Worm (Caenorhabditis elegans) whole organism, L3 larva: ENCODE measurements around the gene D2023.1.
A peak's percentile ranks its signal among the peaks of the same experiment; 100 is the strongest.

Experiments used
- aly-2 ChIP-seq: fragments of 150-350 bp; optimal IDR thresholded peaks from 2 replicates; lab custom pipeline; 2014; ENCODE audit warnings: missing biosample characterization, missing genetic modification characterization
- ama-1 ChIP-seq: fragments of 150-350 bp; optimal IDR thresholded peaks from 2 replicates; lab custom pipeline; 2018
- ceh-82 ChIP-seq: fragments of 150-350 bp; optimal IDR thresholded peaks from 2 replicates; lab custom pipeline; 2014; ENCODE audit warnings: missing biosample characterization, missing genetic modification characterization
- ceh-9 ChIP-seq: sonication (generic microtip); optimal IDR thresholded peaks from 2 replicates; lab custom pipeline; 2018; ENCODE audit warnings: missing biosample characterization, missing genetic modification characterization
- daf-12 ChIP-seq: fragments of 150-350 bp; optimal IDR thresholded peaks from 2 replicates; lab custom pipeline; 2014; ENCODE audit warnings: missing biosample characterization, missing genetic modification reagents, missing genetic modification characterization
- egl-5 ChIP-seq: fragments of 150-350 bp; optimal IDR thresholded peaks from 2 replicates; lab custom pipeline; 2017; ENCODE audit warnings: missing biosample characterization, missing genetic modification reagents, missing genetic modification characterization, inconsistent platforms
- elt-2 ChIP-seq: sonication (generic microtip); optimal IDR thresholded peaks from 2 replicates; lab custom pipeline; 2016; ENCODE audit warnings: missing genetic modification reagents, mild to moderate bottlenecking, missing genetic modification characterization, missing compliant biosample characterization
- fos-1 ChIP-seq: fragments of 150-350 bp; optimal IDR thresholded peaks from 2 replicates; lab custom pipeline; 2014; ENCODE audit warnings: missing biosample characterization, missing genetic modification characterization
- hmg-11 ChIP-seq: sonication (generic microtip); optimal IDR thresholded peaks from 2 replicates; lab custom pipeline; 2016; ENCODE audit warnings: missing genetic modification characterization, missing compliant biosample characterization
- lin-15B ChIP-seq: fragments of 150-350 bp; optimal IDR thresholded peaks from 2 replicates; lab custom pipeline; 2014; ENCODE audit warnings: missing biosample characterization, missing genetic modification characterization
- lin-39 ChIP-seq: fragments of 150-350 bp; optimal IDR thresholded peaks from 2 replicates; lab custom pipeline; 2018; ENCODE audit warnings: missing biosample characterization, missing genetic modification reagents, missing genetic modification characterization
- lsy-12 ChIP-seq: sonication (generic microtip); optimal IDR thresholded peaks from 2 replicates; lab custom pipeline; 2016; ENCODE audit warnings: mild to moderate bottlenecking, missing genetic modification characterization, missing compliant biosample characterization
- mdl-1 ChIP-seq: fragments of 150-350 bp; optimal IDR thresholded peaks from 2 replicates; lab custom pipeline; 2014; ENCODE audit warnings: missing biosample characterization, missing genetic modification characterization
- mml-1 ChIP-seq: fragments of 150-350 bp; sonication (generic microtip); optimal IDR thresholded peaks from 3 replicates; lab custom pipeline; 2014; ENCODE audit warnings: missing biosample characterization, missing genetic modification characterization
- nfya-1 ChIP-seq: sonication (generic microtip); optimal IDR thresholded peaks from 2 replicates; lab custom pipeline; 2017; ENCODE audit warnings: missing genetic modification characterization, mild to moderate bottlenecking, missing compliant biosample characterization, antibody characterized with exemption, moderate library complexity; ENCODE audit not compliant: insufficient read depth
- nhr-11 ChIP-seq: fragments of 150-350 bp; optimal IDR thresholded peaks from 2 replicates; lab custom pipeline; 2014; ENCODE audit warnings: missing biosample characterization, missing genetic modification characterization
- nhr-12 ChIP-seq: fragments of 150-350 bp; optimal IDR thresholded peaks from 2 replicates; lab custom pipeline; 2014; ENCODE audit warnings: missing biosample characterization, missing genetic modification characterization
- nhr-237 ChIP-seq: fragments of 150-350 bp; optimal IDR thresholded peaks from 2 replicates; lab custom pipeline; 2014; ENCODE audit warnings: missing biosample characterization, missing genetic modification characterization
- nhr-25 ChIP-seq: sonication (generic microtip); optimal IDR thresholded peaks from 2 replicates; lab custom pipeline; 2017; ENCODE audit warnings: missing biosample characterization, missing genetic modification characterization
- nhr-28 ChIP-seq: fragments of 150-350 bp; optimal IDR thresholded peaks from 2 replicates; lab custom pipeline; 2014; ENCODE audit warnings: missing biosample characterization, missing genetic modification characterization
- nhr-43 ChIP-seq: sonication (generic microtip); optimal IDR thresholded peaks from 2 replicates; lab custom pipeline; 2016; ENCODE audit warnings: mild to moderate bottlenecking, missing genetic modification characterization, missing compliant biosample characterization; ENCODE audit not compliant: poor library complexity, severe bottlenecking
- nhr-67 ChIP-seq: fragments of 150-350 bp; optimal IDR thresholded peaks from 2 replicates; lab custom pipeline; 2014; ENCODE audit warnings: missing biosample characterization, missing genetic modification characterization
- nhr-76 ChIP-seq: fragments of 150-350 bp; sonication (generic microtip); optimal IDR thresholded peaks from 5 replicates; lab custom pipeline; 2014; ENCODE audit warnings: missing biosample characterization, missing genetic modification characterization
- nhr-77 ChIP-seq: fragments of 150-350 bp; optimal IDR thresholded peaks from 2 replicates; lab custom pipeline; 2014; ENCODE audit warnings: missing biosample characterization, missing genetic modification characterization
- pqm-1 ChIP-seq: fragments of 150-350 bp; optimal IDR thresholded peaks from 2 replicates; lab custom pipeline; 2017; ENCODE audit warnings: missing biosample characterization, missing genetic modification characterization, inconsistent platforms
- sea-2 ChIP-seq: fragments of 150-350 bp; sonication (generic microtip); optimal IDR thresholded peaks from 4 replicates; lab custom pipeline; 2014; ENCODE audit warnings: missing biosample characterization, missing genetic modification reagents, missing genetic modification characterization
- skn-1 ChIP-seq: fragments of 150-350 bp; optimal IDR thresholded peaks from 2 replicates; lab custom pipeline; 2014; ENCODE audit warnings: missing biosample characterization, missing genetic modification characterization
- snpc-4 ChIP-seq: fragments of 150-350 bp; optimal IDR thresholded peaks from 2 replicates; lab custom pipeline; 2014; ENCODE audit warnings: missing biosample characterization, missing genetic modification characterization
- unc-62 ChIP-seq: fragments of 150-350 bp; sonication (generic microtip); optimal IDR thresholded peaks from 4 replicates; lab custom pipeline; 2014; ENCODE audit warnings: missing biosample characterization, missing genetic modification reagents, missing genetic modification characterization
- zag-1 ChIP-seq: fragments of 150-350 bp; optimal IDR thresholded peaks from 2 replicates; lab custom pipeline; 2014; ENCODE audit warnings: missing biosample characterization, missing genetic modification characterization
- ztf-11 ChIP-seq: fragments of 150-350 bp; optimal IDR thresholded peaks from 2 replicates; lab custom pipeline; 2014; ENCODE audit warnings: missing biosample characterization, missing genetic modification characterization
- ztf-4 ChIP-seq: fragments of 150-350 bp; optimal IDR thresholded peaks from 2 replicates; lab custom pipeline; 2014; ENCODE audit warnings: missing biosample characterization, missing genetic modification characterization

Gene D2023.1

DNA sequence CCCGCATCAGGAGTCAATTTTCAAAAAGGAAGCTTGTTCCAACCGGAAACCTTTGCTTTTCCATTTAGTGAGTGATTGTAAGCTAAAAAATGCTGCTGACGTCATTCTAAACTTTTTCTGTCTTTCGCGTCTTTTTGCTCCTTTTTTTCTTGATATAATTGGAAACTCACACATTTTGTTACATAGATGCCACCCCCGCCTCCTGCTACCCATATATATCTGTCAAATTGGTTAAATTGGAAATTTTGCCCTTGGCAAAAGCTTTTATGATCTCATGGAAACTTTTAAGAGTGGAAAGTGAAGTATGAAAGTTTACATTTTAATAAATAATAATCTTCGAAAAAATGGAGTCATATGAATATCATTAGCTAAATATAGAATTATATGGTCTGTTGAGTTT is 20.6 kb downstream of the D2023.1 start:
- no peak for TF ChIP-seq nhr-77

DNA sequence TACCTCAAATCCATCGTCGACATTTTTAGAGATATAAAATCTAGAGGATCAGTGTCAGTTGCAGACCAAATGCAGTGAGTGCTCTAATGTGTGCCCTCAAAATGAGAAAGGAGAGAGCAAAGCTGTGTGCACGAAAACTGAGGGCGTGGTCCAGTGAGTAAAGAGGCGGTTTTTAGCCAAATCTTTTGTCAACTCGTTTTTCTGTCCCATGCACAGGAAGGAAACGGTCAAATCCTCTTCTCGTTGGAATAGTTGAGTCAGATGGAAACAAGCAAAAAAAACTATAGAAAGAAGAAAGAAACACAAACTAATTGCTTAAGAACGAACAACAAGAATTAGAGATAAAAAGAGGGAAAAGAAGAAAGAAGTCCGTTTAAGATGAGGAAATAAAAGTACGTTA is 22.6 kb downstream of the D2023.1 start, which contains the start of gene D2023.3:
Gene D2023.3 (minus strand): TSS at position 101 of the 400 bp plus-strand sequence.
- TF ChIP-seq mml-1 (tag; lab: Kevin White, UChicago), result no peak
- TF ChIP-seq lsy-12 (tag; lab: Kevin White, UChicago), result no peak
- TF ChIP-seq nhr-77, result no peak
- TF ChIP-seq nhr-67, result no peak
- TF ChIP-seq unc-62 (GFP tag; lab: Kevin White, UChicago), result no peak
- TF ChIP-seq nhr-43, result no peak
- TF ChIP-seq nhr-12, result no peak
- TF ChIP-seq skn-1 (tag; lab: Kevin White, UChicago), result no peak
- no peak for TF ChIP-seq ceh-9
- TF ChIP-seq mdl-1 (tag; lab: Kevin White, UChicago), result no peak
- TF ChIP-seq nhr-25, result no peak
- TF ChIP-seq ztf-11 (tag; lab: Kevin White, UChicago), result no peak
- no peak for TF ChIP-seq daf-12 (tag; lab: Kevin White, UChicago)
- no peak for TF ChIP-seq nhr-28 (tag; lab: Kevin White, UChicago)

DNA sequence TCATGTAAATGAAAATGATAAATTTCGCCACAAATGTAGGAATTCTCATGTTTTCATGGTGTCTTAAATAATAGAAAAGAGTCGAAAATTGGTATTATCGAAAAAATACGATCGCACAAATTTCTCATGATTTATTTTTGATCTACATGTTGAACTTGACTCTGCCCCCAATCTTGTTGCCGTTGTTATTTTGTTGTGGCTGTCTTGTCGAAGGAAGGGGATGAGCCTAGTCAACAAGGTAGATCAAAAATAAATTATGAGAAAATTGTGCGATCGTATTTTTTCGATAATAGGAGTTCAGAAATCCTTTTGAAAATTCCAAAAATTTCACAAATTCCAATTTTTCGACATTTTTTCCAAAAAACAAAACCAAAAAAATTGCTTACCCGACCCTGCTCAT is 26.2 kb downstream of the D2023.1 start:
- TF ChIP-seq nhr-43, result no peak
- no peak for TF ChIP-seq ztf-4 (tag; lab: Kevin White, UChicago)
- no peak for TF ChIP-seq nhr-76 (tag; lab: Kevin White, UChicago)
- TF ChIP-seq nfya-1 (tag; lab: Kevin White, UChicago), result no peak
- TF ChIP-seq sea-2 (GFP tag; lab: Kevin White, UChicago), result no peak
- TF ChIP-seq nhr-28 (tag; lab: Kevin White, UChicago), result no peak
- no peak for TF ChIP-seq hmg-11 (tag; lab: Kevin White, UChicago)
- no peak for TF ChIP-seq fos-1 (tag; lab: Kevin White, UChicago)
- TF ChIP-seq mml-1 (tag; lab: Kevin White, UChicago), result no peak
- TF ChIP-seq egl-5, result no peak
- no peak for TF ChIP-seq mdl-1 (tag; lab: Kevin White, UChicago)
- TF ChIP-seq lin-39 (tag; lab: Kevin White, UChicago), result no peak
- TF ChIP-seq aly-2 (tag; lab: Kevin White, UChicago), result no peak
- TF ChIP-seq ceh-9, result no peak

ce11 chrV:11817263-11817726 is 27.9 kb downstream of the D2023.1 start:
- TF ChIP-seq snpc-4 (tag; lab: Kevin White, UChicago) (no peak), ama-1 (lab: Kevin White, UChicago) (no peak)

- no peak for TF ChIP-seq mml-1 (tag; lab: Kevin White, UChicago)
- no peak for TF ChIP-seq ceh-9
- no peak for TF ChIP-seq zag-1 (tag; lab: Kevin White, UChicago)
- no peak for TF ChIP-seq snpc-4 (tag; lab: Kevin White, UChicago)
- no peak for TF ChIP-seq pqm-1 (tag; lab: Kevin White, UChicago)
- TF ChIP-seq ceh-82, result no peak
- TF ChIP-seq nhr-11 (tag; lab: Kevin White, UChicago), result no peak
- TF ChIP-seq nhr-237 (tag; lab: Kevin White, UChicago), result no peak
- no peak for TF ChIP-seq elt-2 (tag; lab: Kevin White, UChicago)
- no peak for TF ChIP-seq aly-2 (tag; lab: Kevin White, UChicago)
- no peak for TF ChIP-seq lin-15B
- no peak for TF ChIP-seq egl-5
- no peak for TF ChIP-seq lin-39 (tag; lab: Kevin White, UChicago)
- TF ChIP-seq nhr-12, result no peak
Observed at ce11 chrV:11818064-11818463, 28.7 kb downstream of the D2023.1 start.

DNA sequence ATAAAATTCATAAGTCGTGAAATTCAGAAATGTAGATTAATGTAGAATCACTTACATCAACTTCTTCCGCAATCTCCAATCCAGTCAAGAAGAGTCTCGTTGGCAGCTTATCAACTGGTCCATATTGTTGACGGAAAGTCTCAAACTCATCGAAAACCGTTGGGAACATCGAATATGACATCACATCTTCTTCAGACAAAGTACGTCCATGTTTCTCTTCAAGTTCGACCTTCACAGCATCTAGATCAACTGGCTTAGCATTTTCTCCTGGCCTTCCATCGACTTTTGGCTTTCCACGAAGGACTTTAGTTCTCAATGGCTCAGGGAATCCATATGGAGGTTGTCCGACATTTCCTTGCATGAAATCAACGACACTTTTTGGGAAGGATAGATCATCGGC is 29.4 kb downstream of the D2023.1 start:
- TF ChIP-seq pqm-1 (tag; lab: Kevin White, UChicago) (no peak), egl-5 (no peak), ama-1 (lab: Kevin White, UChicago) (peak; percentile 55), hmg-11 (tag; lab: Kevin White, UChicago) (no peak)
